Worm (Caenorhabditis elegans): ENCODE data around the gene Y53F4B.51.
A peak's percentile ranks its signal among the peaks of the same experiment; 100 is the strongest.

The Y53F4B.51 gene

DNA sequence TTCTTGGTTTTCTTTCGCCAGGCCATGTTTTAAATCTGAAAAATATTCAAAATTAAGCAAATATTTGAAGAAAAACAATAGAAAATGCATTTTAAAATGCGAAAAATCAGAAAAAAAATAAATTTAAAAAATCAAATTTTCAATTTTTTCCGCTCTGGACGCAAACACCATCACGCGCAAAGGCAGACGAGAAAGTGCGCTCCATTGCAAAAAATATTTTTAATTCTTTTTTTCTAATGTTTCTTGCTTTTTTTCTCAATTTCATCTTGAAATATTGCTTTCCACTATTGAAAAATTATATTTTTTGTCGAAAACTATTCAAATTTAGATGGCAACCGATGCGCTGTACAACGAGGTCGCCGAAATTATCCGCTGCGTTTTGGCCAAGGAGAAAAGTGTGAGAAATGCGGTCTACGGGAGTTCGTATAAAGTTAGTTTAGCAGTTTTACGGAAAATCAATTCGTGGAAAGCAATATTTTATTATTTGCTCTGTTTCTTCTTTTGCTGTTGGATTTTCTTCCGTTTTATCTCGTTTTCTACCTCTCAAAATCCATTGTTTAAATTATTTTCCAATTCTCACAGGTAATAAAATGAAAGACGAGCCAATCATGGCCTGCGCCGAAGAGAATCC lies 44.8 kb downstream of the Y53F4B.51 start, which contains the start of the genes pole-4, nsun-5 and metl-2:
Gene pole-4, minus strand, starts transcription at position 35 of the 631 bp plus-strand sequence.
Gene nsun-5, plus strand, starts transcription at position 298 of the 631 bp plus-strand sequence.
Gene metl-2, plus strand, starts transcription at position 581 of the 631 bp plus-strand sequence.
- TF ChIP-seq nhr-25 (tag; optimal IDR thresholded peaks at IDR 0.05) (peak; percentile 1), gmeb-1 (tag; optimal IDR thresholded peaks at IDR 0.05) (peak; percentile 74), fos-1 (tag; optimal IDR thresholded peaks at IDR 0.05) (peak; percentile 7), lin-13 (GFP tag; optimal IDR thresholded peaks at IDR 0.05) (peak; percentile 39), C34F6.9 (tag; optimal IDR thresholded peaks at IDR 0.05) (peak; percentile 71), nhr-237 (tag; optimal IDR thresholded peaks at IDR 0.05) (no peak), crh-2 (tag; optimal IDR thresholded peaks at IDR 0.05) (peak; percentile 27), unc-55 (GFP tag; optimal IDR thresholded peaks at IDR 0.05) (peak; percentile 78), elt-3 (tag; optimal IDR thresholded peaks at IDR 0.05) (no peak), lsy-2 (tag; optimal IDR thresholded peaks at IDR 0.05) (peak in 1 of 2 experiments; percentile 73), snpc-4 (tag; optimal IDR thresholded peaks at IDR 0.05) (peak; percentile 55)

DNA sequence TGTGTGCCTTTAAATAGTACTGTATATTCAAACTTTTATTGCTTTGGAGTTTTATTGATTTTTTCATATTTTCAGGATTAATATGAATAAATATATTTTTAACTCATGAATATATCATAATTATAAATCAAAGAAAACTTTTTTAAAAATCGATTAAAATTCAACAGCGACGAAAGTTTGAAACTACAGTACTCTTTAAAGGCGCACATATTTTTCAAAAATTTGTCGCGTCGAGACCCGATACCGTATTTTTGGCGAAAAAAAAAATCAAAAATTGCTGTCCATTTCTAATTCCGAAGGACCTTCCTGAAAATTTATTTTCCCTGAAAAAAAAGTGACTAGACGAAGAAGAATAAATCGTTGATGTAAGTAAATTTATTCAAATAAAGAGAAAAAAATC lies 46.0 kb downstream of the Y53F4B.51 start:
- TF ChIP-seq unc-55 (GFP tag; optimal IDR thresholded peaks at IDR 0.05): no peak
- no peak for TF ChIP-seq elt-3 (tag; optimal IDR thresholded peaks at IDR 0.05)
- TF ChIP-seq nhr-129 (tag; optimal IDR thresholded peaks at IDR 0.05): no peak
- TF ChIP-seq egl-27 (tag; optimal IDR thresholded peaks at IDR 0.05): no peak
- no peak for TF ChIP-seq nhr-12 (tag; optimal IDR thresholded peaks at IDR 0.05)
- no peak for TF ChIP-seq aly-2 (tag; optimal IDR thresholded peaks at IDR 0.05)
- TF ChIP-seq nhr-6 (tag; optimal IDR thresholded peaks at IDR 0.05): no peak
- TF ChIP-seq lsy-2 (tag; optimal IDR thresholded peaks at IDR 0.05): no peak
- TF ChIP-seq unc-39 (tag; optimal IDR thresholded peaks at IDR 0.05): no peak
- no peak for TF ChIP-seq ceh-16 (tag; optimal IDR thresholded peaks at IDR 0.05)
- TF ChIP-seq sma-3 (GFP tag; optimal IDR thresholded peaks at IDR 0.05): no peak

DNA sequence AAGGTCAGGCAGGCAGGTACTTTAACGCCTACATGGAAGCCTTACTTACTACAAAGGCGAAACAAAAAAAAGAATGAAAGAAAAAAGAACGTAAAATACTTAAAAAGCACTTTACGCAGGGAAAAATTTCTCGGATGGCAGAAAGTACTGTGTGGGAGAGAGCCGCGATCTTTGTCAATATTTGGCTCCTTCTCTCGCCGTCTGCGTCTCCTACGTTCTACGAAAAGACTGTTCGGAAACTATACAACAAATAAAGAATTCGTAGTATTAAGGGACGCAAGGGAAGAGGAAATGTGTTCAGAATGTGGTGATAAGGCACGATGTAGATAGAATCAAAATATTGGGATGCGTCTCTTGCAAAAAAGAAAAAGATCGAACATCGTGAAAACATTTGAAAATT lies 47.2 kb downstream of the Y53F4B.51 start:
- TF ChIP-seq unc-55 (GFP tag; optimal IDR thresholded peaks at IDR 0.05) (no peak), F13H6.1 (tag; optimal IDR thresholded peaks at IDR 0.05) (peak; percentile 27), elt-3 (tag; optimal IDR thresholded peaks at IDR 0.05) (no peak), ztf-4 (tag; optimal IDR thresholded peaks at IDR 0.05) (no peak), mbf-1 (tag; optimal IDR thresholded peaks at IDR 0.05) (no peak), nhr-10 (tag; optimal IDR thresholded peaks at IDR 0.05) (no peak)

DNA sequence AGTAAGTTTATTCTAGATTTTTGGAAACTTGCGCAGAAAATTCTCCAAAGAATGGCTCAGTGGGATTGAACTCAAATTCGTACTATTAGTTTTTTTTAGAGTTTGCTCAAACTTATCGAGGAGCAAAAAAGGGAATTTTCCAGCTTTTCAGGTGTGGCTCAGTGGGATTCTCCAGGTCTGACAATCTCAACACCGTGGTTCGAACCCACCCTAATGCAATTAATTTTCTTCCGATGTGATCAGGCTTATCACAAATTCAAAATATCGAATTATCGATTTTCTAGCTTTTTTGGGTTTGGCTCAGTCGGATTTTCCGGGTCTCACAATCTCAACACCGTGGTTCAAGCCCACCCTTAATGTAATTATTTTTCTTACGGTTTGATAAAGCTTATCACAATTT lies 47.8 kb downstream of the Y53F4B.51 start:
- no peak for TF ChIP-seq ZK546.5 (tag; optimal IDR thresholded peaks at IDR 0.05)
- no peak for TF ChIP-seq elt-1 (tag; optimal IDR thresholded peaks at IDR 0.05)
- TF ChIP-seq unc-55 (GFP tag; optimal IDR thresholded peaks at IDR 0.05): no peak
- TF ChIP-seq zag-1 (tag; optimal IDR thresholded peaks at IDR 0.05): no peak
- no peak for TF ChIP-seq nhr-237 (tag; optimal IDR thresholded peaks at IDR 0.05)
- no peak for TF ChIP-seq F13H6.1 (tag; optimal IDR thresholded peaks at IDR 0.05)
- no peak for TF ChIP-seq ceh-82 (tag; optimal IDR thresholded peaks at IDR 0.05)
- TF ChIP-seq unc-62 (GFP tag; optimal IDR thresholded peaks at IDR 0.05): no peak
- no peak for TF ChIP-seq alr-1 (tag; optimal IDR thresholded peaks at IDR 0.05)
- TF ChIP-seq peb-1 (tag; optimal IDR thresholded peaks at IDR 0.05): no peak
- no peak for TF ChIP-seq mab-5 (tag; optimal IDR thresholded peaks at IDR 0.05)
- TF ChIP-seq fos-1 (tag; optimal IDR thresholded peaks at IDR 0.05): no peak
- no peak for TF ChIP-seq nhr-23 (tag; optimal IDR thresholded peaks at IDR 0.05)

DNA sequence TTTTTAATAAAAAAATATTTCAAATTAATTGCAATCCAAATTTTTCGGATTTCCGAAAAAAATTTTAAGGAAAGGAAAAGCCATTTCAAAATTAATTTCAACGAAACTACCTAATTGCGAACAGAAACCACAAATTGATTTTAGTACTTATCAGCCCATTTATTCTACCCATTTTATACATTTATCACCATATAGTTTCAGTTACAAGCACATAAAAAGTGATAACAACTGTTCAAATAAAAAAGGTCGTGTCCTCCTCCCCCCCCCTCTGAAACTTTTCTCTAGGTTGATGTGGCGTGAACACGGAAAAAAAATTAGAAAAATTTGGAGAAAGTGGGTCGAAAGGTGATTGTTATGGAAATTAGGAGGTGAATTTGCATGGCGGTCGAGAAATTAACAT lies 49.4 kb downstream of the Y53F4B.51 start:
- TF ChIP-seq dmd-4 (tag; optimal IDR thresholded peaks at IDR 0.05) (no peak), ZK546.5 (tag; optimal IDR thresholded peaks at IDR 0.05) (no peak), alr-1 (tag; optimal IDR thresholded peaks at IDR 0.05) (no peak), crh-2 (tag; optimal IDR thresholded peaks at IDR 0.05) (peak; percentile 4), fos-1 (tag; optimal IDR thresholded peaks at IDR 0.05) (peak; percentile 88), mbf-1 (tag; optimal IDR thresholded peaks at IDR 0.05) (no peak), R02D3.7 (tag; optimal IDR thresholded peaks at IDR 0.05) (no peak), sma-9 (GFP tag; optimal IDR thresholded peaks at IDR 0.05) (no peak), sma-9 (tag; optimal IDR thresholded peaks at IDR 0.05) (no peak), nhr-23 (tag; optimal IDR thresholded peaks at IDR 0.05) (no peak), unc-39 (tag; optimal IDR thresholded peaks at IDR 0.05) (no peak), nhr-10 (tag; optimal IDR thresholded peaks at IDR 0.05) (no peak), nhr-21 (tag; optimal IDR thresholded peaks at IDR 0.05) (no peak), C34F6.9 (tag; optimal IDR thresholded peaks at IDR 0.05) (no peak), lin-13 (GFP tag; optimal IDR thresholded peaks at IDR 0.05) (no peak)
